Worm (Caenorhabditis elegans) whole organism, early embryonic: ENCODE results near the gene T01G6.1.

Experiments used
- B0310.2 ChIP-seq: sonication (generic microtip); optimal IDR thresholded peaks from 2 replicates; lab custom pipeline; 2016; ENCODE audit warnings: mild to moderate bottlenecking, missing genetic modification characterization, missing compliant biosample characterization
- F13C5.2 ChIP-seq: sonication (generic microtip); optimal IDR thresholded peaks from 2 replicates; lab custom pipeline; 2017; ENCODE audit warnings: mild to moderate bottlenecking, missing genetic modification characterization, inconsistent platforms, missing compliant biosample characterization
- aly-1 ChIP-seq: sonication (generic microtip); optimal IDR thresholded peaks from 2 replicates; lab custom pipeline; 2016; ENCODE audit warnings: missing genetic modification characterization, missing compliant biosample characterization
- ama-1 ChIP-seq: fragments of 150-350 bp; optimal IDR thresholded peaks from 2 replicates; lab custom pipeline; 2014
- ceh-13 ChIP-seq: fragments of 200-800 bp; sonication (Bioruptor generic); optimal IDR thresholded peaks from 2 replicates; lab custom pipeline; 2018; ENCODE audit warnings: mild to moderate bottlenecking, missing genetic modification characterization, missing compliant biosample characterization
- ceh-36 ChIP-seq: sonication (generic microtip); optimal IDR thresholded peaks from 2 replicates; lab custom pipeline; 2016; ENCODE audit warnings: missing genetic modification characterization, inconsistent platforms, missing compliant biosample characterization
- ets-7 ChIP-seq: sonication (generic microtip); optimal IDR thresholded peaks from 2 replicates; lab custom pipeline; 2016; ENCODE audit warnings: missing genotype, missing genetic modification characterization, missing compliant biosample characterization
- flt-1 ChIP-seq: fragments of 200-800 bp; sonication (Bioruptor generic); IDR thresholded peaks from 2 replicates; pipeline ENCODE4 v1.3.6; 2022; ENCODE audit warnings: missing genetic modification characterization, missing compliant biosample characterization
- hmbx-1 ChIP-seq: sonication (generic microtip); optimal IDR thresholded peaks from 2 replicates; lab custom pipeline; 2016; ENCODE audit warnings: mild to moderate bottlenecking, missing genetic modification characterization, missing compliant biosample characterization
- hmg-4 ChIP-seq: fragments of 200-800 bp; sonication (Bioruptor generic); optimal IDR thresholded peaks from 2 replicates; lab custom pipeline; 2018; ENCODE audit warnings: mild to moderate bottlenecking, missing genetic modification characterization, missing compliant biosample characterization
- hnd-1 ChIP-seq: sonication (generic microtip); optimal IDR thresholded peaks from 2 replicates; lab custom pipeline; 2016; ENCODE audit warnings: missing genetic modification characterization, missing compliant biosample characterization
- pes-1 ChIP-seq: fragments of 200-800 bp; sonication (Bioruptor generic); IDR thresholded peaks from 2 replicates; pipeline ENCODE4 v1.3.6; 2022; ENCODE audit warnings: missing genetic modification reagents, missing genetic modification characterization, missing compliant biosample characterization
- scrt-1 ChIP-seq: fragments of 200-800 bp; sonication (Bioruptor generic); IDR thresholded peaks from 2 replicates; pipeline ENCODE4 v1.3.6; 2022; ENCODE audit warnings: missing genetic modification characterization, missing compliant biosample characterization
- sea-1 ChIP-seq: fragments of 200-800 bp; sonication (Bioruptor generic); conservative IDR thresholded peaks from 2 replicates; pipeline ENCODE4 v1.3.6; 2022; ENCODE audit warnings: missing genetic modification characterization, missing compliant biosample characterization
- tbx-11 ChIP-seq: fragments of 200-800 bp; sonication (Bioruptor generic); IDR thresholded peaks from 2 replicates; pipeline ENCODE4 v1.3.6; 2022; ENCODE audit warnings: missing genetic modification characterization, missing compliant biosample characterization
- tbx-37 ChIP-seq: fragments of 200-800 bp; sonication (Bioruptor generic); conservative IDR thresholded peaks from 2 replicates; pipeline ENCODE4 v1.3.6; 2022; ENCODE audit warnings: missing genetic modification reagents, missing genetic modification characterization, missing compliant biosample characterization
- tra-4 ChIP-seq: sonication (generic microtip); optimal IDR thresholded peaks from 2 replicates; lab custom pipeline; 2017; ENCODE audit warnings: missing genetic modification characterization, missing compliant biosample characterization

The T01G6.1 gene

ce11 chrV:497399-497798 is at the start of gene T01G6.1:
Gene T01G6.1 (plus strand): TSS chrV:497699.
- no peak for TF ChIP-seq tbx-37 (GFP tag; lab: Robert Waterston, UW)
- no peak for TF ChIP-seq hmg-4

DNA sequence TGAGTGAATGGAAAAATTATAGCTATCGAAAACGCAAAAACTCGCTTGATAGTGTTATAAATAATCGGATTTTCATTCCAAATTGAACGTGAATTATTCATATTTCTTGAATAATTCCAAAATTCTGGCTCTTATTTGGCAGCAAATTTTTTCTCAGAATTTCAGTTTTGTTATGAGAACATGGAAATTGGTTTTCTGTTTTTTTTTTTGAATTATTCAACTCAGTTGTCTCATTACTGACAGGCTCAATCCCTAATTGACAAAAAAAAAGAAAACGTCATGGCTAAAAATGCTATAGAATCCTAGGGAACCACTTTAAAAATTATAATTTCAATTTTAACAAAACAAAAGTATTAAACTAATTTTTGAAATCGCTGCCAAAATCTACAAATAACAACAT is 48.4 kb upstream of the T01G6.1 start, which contains the start of gene srh-35:
Gene srh-35 (minus strand): TSS at position 101 of the 400 bp plus-strand sequence.
- TF ChIP-seq hmg-4 (no peak), flt-1 (GFP tag; lab: Robert Waterston, UW) (no peak), scrt-1 (no peak), pes-1 (GFP tag; lab: Robert Waterston, UW) (no peak), tra-4 (no peak), B0310.2 (tag; lab: Kevin White, UChicago) (no peak), hmbx-1 (no peak), ets-7 (no peak), F13C5.2 (tag; lab: Kevin White, UChicago) (no peak), ama-1 (lab: Kevin White, UChicago) (no peak), tbx-37 (GFP tag; lab: Robert Waterston, UW) (no peak), hnd-1 (tag; lab: Kevin White, UChicago) (no peak), ceh-36 (tag; lab: Kevin White, UChicago) (no peak), ceh-13 (no peak), tbx-11 (no peak)

DNA sequence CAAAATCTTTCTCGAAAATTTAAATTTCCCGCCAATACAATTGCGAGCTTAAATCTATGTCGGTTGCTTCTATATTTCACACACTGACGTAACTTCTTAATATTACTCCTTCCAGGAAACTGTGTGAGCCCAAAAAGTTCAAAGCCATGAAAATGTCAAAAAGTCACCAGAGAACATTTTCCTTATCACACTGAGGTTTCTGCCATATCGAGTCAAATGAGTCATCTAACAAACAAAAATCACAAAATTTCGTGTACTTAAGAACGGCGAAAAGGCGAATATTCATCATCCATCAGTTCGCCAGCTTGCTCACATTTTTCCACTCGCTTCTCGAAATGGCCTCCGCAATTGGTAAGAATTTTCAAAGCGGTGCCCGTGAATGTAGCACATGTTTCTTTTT is 47.8 kb upstream of the T01G6.1 start, which contains the start of gene M02H5.8:
Gene M02H5.8 (plus strand): TSS at position 297 of the 400 bp plus-strand sequence.
- TF ChIP-seq scrt-1 (no peak), ceh-13 (no peak), ets-7 (no peak), sea-1 (GFP tag; lab: Robert Waterston, UW) (no peak), aly-1 (tag; lab: Kevin White, UChicago) (no peak), ama-1 (lab: Kevin White, UChicago) (no peak), tbx-11 (no peak), tbx-37 (GFP tag; lab: Robert Waterston, UW) (no peak), F13C5.2 (tag; lab: Kevin White, UChicago) (no peak), tra-4 (no peak), hmg-4 (no peak), ceh-36 (tag; lab: Kevin White, UChicago) (no peak), hnd-1 (tag; lab: Kevin White, UChicago) (no peak), B0310.2 (tag; lab: Kevin White, UChicago) (no peak)

ce11 chrV:450757-451501 is 46.6 kb upstream of the T01G6.1 start, which contains the start of gene nhr-123:
Gene nhr-123 (plus strand): TSS chrV:451451.
- no peak for TF ChIP-seq aly-1 (tag; lab: Kevin White, UChicago)
- no peak for TF ChIP-seq scrt-1
- no peak for TF ChIP-seq ama-1 (lab: Kevin White, UChicago)
- no peak for TF ChIP-seq tbx-11
- TF ChIP-seq hnd-1 (tag; lab: Kevin White, UChicago) = no peak
- TF ChIP-seq tra-4 = no peak
- no peak for TF ChIP-seq ceh-36 (tag; lab: Kevin White, UChicago)

DNA sequence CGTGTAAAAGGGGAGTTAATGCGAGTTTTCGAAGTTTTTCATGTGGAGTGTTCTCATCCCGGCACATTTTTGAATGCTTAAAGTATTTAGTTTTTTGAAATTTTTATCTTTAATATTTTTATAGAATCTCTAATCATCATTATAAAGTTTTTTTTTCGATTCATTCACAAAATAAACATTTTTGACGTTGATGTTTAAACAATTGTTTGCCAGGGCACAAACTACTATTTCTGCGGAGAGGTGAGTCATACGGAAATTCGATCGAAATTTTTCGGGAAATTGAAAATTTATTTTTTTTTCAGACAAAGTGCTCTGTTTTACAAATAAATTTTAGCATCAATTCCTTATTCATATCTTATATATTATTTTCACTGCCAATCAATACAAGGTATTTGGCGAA is 43.9 kb upstream of the T01G6.1 start, which contains the start of gene nhr-98:
Gene nhr-98 (plus strand): TSS at position 301 of the 400 bp plus-strand sequence.
- TF ChIP-seq flt-1 (GFP tag; lab: Robert Waterston, UW) (no peak), aly-1 (tag; lab: Kevin White, UChicago) (no peak), ama-1 (lab: Kevin White, UChicago) (no peak), ets-7 (no peak), ceh-36 (tag; lab: Kevin White, UChicago) (no peak), hmbx-1 (no peak), sea-1 (GFP tag; lab: Robert Waterston, UW) (no peak), F13C5.2 (tag; lab: Kevin White, UChicago) (no peak), B0310.2 (tag; lab: Kevin White, UChicago) (no peak), ceh-13 (no peak), tbx-11 (no peak), tbx-37 (GFP tag; lab: Robert Waterston, UW) (no peak), hnd-1 (tag; lab: Kevin White, UChicago) (no peak), pes-1 (GFP tag; lab: Robert Waterston, UW) (no peak)

- no peak for TF ChIP-seq ceh-36 (tag; lab: Kevin White, UChicago)
- TF ChIP-seq aly-1 (tag; lab: Kevin White, UChicago) = no peak
- no peak for TF ChIP-seq ama-1 (lab: Kevin White, UChicago)
- TF ChIP-seq F13C5.2 (tag; lab: Kevin White, UChicago) = no peak
- no peak for TF ChIP-seq flt-1 (GFP tag; lab: Robert Waterston, UW)
- TF ChIP-seq pes-1 (GFP tag; lab: Robert Waterston, UW) = no peak
Measured at ce11 chrV:457839-458238, 39.7 kb upstream of the T01G6.1 start.

ce11 chrV:459464-459863 is 38.0 kb upstream of the T01G6.1 start, which contains the start of gene nhr-203:
Gene nhr-203 (plus strand): TSS chrV:459795.
- TF ChIP-seq ama-1 (lab: Kevin White, UChicago) (no peak), F13C5.2 (tag; lab: Kevin White, UChicago) (no peak), tbx-37 (GFP tag; lab: Robert Waterston, UW) (no peak), hnd-1 (tag; lab: Kevin White, UChicago) (no peak), ceh-13 (no peak), hmg-4 (no peak), aly-1 (tag; lab: Kevin White, UChicago) (no peak), flt-1 (GFP tag; lab: Robert Waterston, UW) (no peak), tra-4 (no peak), tbx-11 (no peak), hmbx-1 (no peak), pes-1 (GFP tag; lab: Robert Waterston, UW) (no peak), scrt-1 (no peak), ets-7 (no peak)
